Worm (Caenorhabditis elegans) whole organism, mixed stage, embryonic: ENCODE measurements around the gene mans-3.

ENCODE experiments used
- bed-3 ChIP-seq: fragments of 200-800 bp; sonication (Bioruptor generic); optimal IDR thresholded peaks from 3 replicates; lab custom pipeline; 2018; ENCODE audit warnings: mild to moderate bottlenecking, missing genetic modification characterization, moderate library complexity, missing compliant biosample characterization
- blmp-1 ChIP-seq: fragments of 150-350 bp; optimal IDR thresholded peaks from 2 replicates; lab custom pipeline; 2014; ENCODE audit warnings: missing biosample characterization, missing genetic modification characterization
- ceh-39 ChIP-seq: fragments of 150-350 bp; optimal IDR thresholded peaks from 2 replicates; lab custom pipeline; 2014; ENCODE audit warnings: missing biosample characterization, missing genetic modification characterization
- ceh-43 ChIP-seq: fragments of 200-800 bp; sonication (Bioruptor generic); optimal IDR thresholded peaks from 2 replicates; lab custom pipeline; 2018; ENCODE audit warnings: mild to moderate bottlenecking, missing genetic modification characterization, moderate library complexity, missing compliant biosample characterization
- ceh-83 ChIP-seq: fragments of 200-800 bp; sonication (Bioruptor generic); optimal IDR thresholded peaks from 2 replicates; lab custom pipeline; 2018; ENCODE audit warnings: mild to moderate bottlenecking, missing genetic modification characterization, missing compliant biosample characterization
- ces-1 ChIP-seq: fragments of 150-350 bp; optimal IDR thresholded peaks from 2 replicates; lab custom pipeline; 2014; ENCODE audit warnings: missing biosample characterization, missing genetic modification reagents, missing genetic modification characterization
- cnd-1 ChIP-seq: fragments of 200-800 bp; sonication (Bioruptor generic); optimal IDR thresholded peaks from 2 replicates; lab custom pipeline; 2018; ENCODE audit warnings: mild to moderate bottlenecking, missing genetic modification characterization, missing compliant biosample characterization
- drap-1 ChIP-seq: fragments of 200-800 bp; sonication (Bioruptor generic); optimal IDR thresholded peaks from 3 replicates; lab custom pipeline; 2018; ENCODE audit warnings: mild to moderate bottlenecking, missing genetic modification characterization, missing compliant biosample characterization
- elt-1 ChIP-seq: sonication (generic microtip); optimal IDR thresholded peaks from 2 replicates; lab custom pipeline; 2017; ENCODE audit warnings: missing genetic modification characterization, mild to moderate bottlenecking, missing compliant biosample characterization, antibody characterized with exemption, moderate library complexity, borderline replicate concordance; ENCODE audit not compliant: insufficient read depth
- elt-3 ChIP-seq: fragments of 150-350 bp; optimal IDR thresholded peaks from 2 replicates; lab custom pipeline; 2014; ENCODE audit warnings: missing biosample characterization, missing genetic modification characterization
- flh-1 ChIP-seq: fragments of 200-800 bp; sonication (Bioruptor generic); optimal IDR thresholded peaks from 2 replicates; lab custom pipeline; 2018; ENCODE audit warnings: mild to moderate bottlenecking, missing genetic modification characterization, moderate library complexity, missing compliant biosample characterization
- ham-2 ChIP-seq: fragments of 200-800 bp; sonication (Bioruptor generic); optimal IDR thresholded peaks from 2 replicates; lab custom pipeline; 2018; ENCODE audit warnings: mild to moderate bottlenecking, missing genetic modification characterization, missing compliant biosample characterization
- hlh-1 ChIP-seq: fragments of 150-350 bp; optimal IDR thresholded peaks from 2 replicates; lab custom pipeline; 2014; ENCODE audit warnings: missing biosample characterization, missing genetic modification reagents, missing genetic modification characterization
- lin-13 ChIP-seq: fragments of 150-350 bp; optimal IDR thresholded peaks from 2 replicates; lab custom pipeline; 2014; ENCODE audit warnings: missing biosample characterization, missing genetic modification characterization
- lin-32 ChIP-seq: fragments of 200-800 bp; sonication (Bioruptor generic); optimal IDR thresholded peaks from 2 replicates; lab custom pipeline; 2018; ENCODE audit warnings: mild to moderate bottlenecking, missing genetic modification characterization, missing compliant biosample characterization
- lsy-2 ChIP-seq: fragments of 150-350 bp; optimal IDR thresholded peaks from 2 replicates; lab custom pipeline; 2014; ENCODE audit warnings: missing biosample characterization, missing genetic modification characterization
- mab-5 ChIP-seq: fragments of 150-350 bp; optimal IDR thresholded peaks from 2 replicates; lab custom pipeline; 2014; ENCODE audit warnings: missing biosample characterization, missing genetic modification characterization
- mep-1 ChIP-seq: fragments of 150-350 bp; optimal IDR thresholded peaks from 2 replicates; lab custom pipeline; 2017; ENCODE audit warnings: missing biosample characterization, missing genetic modification reagents, missing genetic modification characterization, inconsistent platforms
- mls-2 ChIP-seq: sonication (generic microtip); optimal IDR thresholded peaks from 2 replicates; lab custom pipeline; 2016; ENCODE audit warnings: mild to moderate bottlenecking, missing genetic modification characterization, moderate library complexity, missing compliant biosample characterization
- nhr-12 ChIP-seq: fragments of 150-350 bp; optimal IDR thresholded peaks from 2 replicates; lab custom pipeline; 2014; ENCODE audit warnings: missing biosample characterization, missing genetic modification characterization
- nhr-28 ChIP-seq: fragments of 150-350 bp; optimal IDR thresholded peaks from 2 replicates; lab custom pipeline; 2014; ENCODE audit warnings: missing biosample characterization, missing genetic modification characterization
- nhr-76 ChIP-seq: sonication (generic microtip); optimal IDR thresholded peaks from 2 replicates; lab custom pipeline; 2017; ENCODE audit warnings: missing biosample characterization, missing genetic modification characterization
- pha-4 ChIP-seq: fragments of 150-350 bp; optimal IDR thresholded peaks from 2 replicates; lab custom pipeline; 2018; ENCODE audit warnings: missing biosample characterization, missing genetic modification reagents, missing genetic modification characterization
- sem-2 ChIP-seq: fragments of 200-800 bp; sonication (Bioruptor generic); optimal IDR thresholded peaks from 2 replicates; lab custom pipeline; 2018; ENCODE audit warnings: mild to moderate bottlenecking, missing genetic modification characterization, missing compliant biosample characterization
- snpc-4 ChIP-seq: fragments of 150-350 bp; optimal IDR thresholded peaks from 2 replicates; lab custom pipeline; 2014; ENCODE audit warnings: missing biosample characterization, missing genetic modification characterization
- sptf-1 ChIP-seq: sonication (generic microtip); optimal IDR thresholded peaks from 2 replicates; lab custom pipeline; 2017; ENCODE audit warnings: mild to moderate bottlenecking, missing genetic modification characterization, moderate library complexity, missing compliant biosample characterization
- tbx-8 ChIP-seq: fragments of 200-800 bp; sonication (Bioruptor generic); optimal IDR thresholded peaks from 2 replicates; lab custom pipeline; 2018; ENCODE audit warnings: mild to moderate bottlenecking, missing genetic modification characterization, moderate library complexity, missing compliant biosample characterization
- unc-39 ChIP-seq: fragments of 150-350 bp; optimal IDR thresholded peaks from 2 replicates; lab custom pipeline; 2014; ENCODE audit warnings: missing biosample characterization, missing genetic modification characterization
- unc-62 ChIP-seq: fragments of 150-350 bp; optimal IDR thresholded peaks from 2 replicates; lab custom pipeline; 2014; ENCODE audit warnings: missing biosample characterization, missing genetic modification reagents, missing genetic modification characterization
- zip-8 ChIP-seq: fragments of 150-350 bp; optimal IDR thresholded peaks from 2 replicates; lab custom pipeline; 2014; ENCODE audit warnings: missing biosample characterization, missing genetic modification characterization
- ztf-11 ChIP-seq: fragments of 150-350 bp; optimal IDR thresholded peaks from 2 replicates; lab custom pipeline; 2014; ENCODE audit warnings: missing biosample characterization, missing genetic modification characterization

Gene mans-3

ce11 chrX:5124288-5124687 lies 40.9 kb upstream of the mans-3 start:
- TF ChIP-seq lsy-2 (tag; lab: Kevin White, UChicago) (no peak), mls-2 (tag; lab: Kevin White, UChicago) (peak; percentile 18), cnd-1 (tag; lab: Kevin White, UChicago) (no peak), ces-1 (GFP tag; lab: Kevin White, UChicago) (peak; percentile 81)
- TF ChIP-seq, all 35 proteins: peak for 2

ce11 chrX:5129447-5129846 lies 35.7 kb upstream of the mans-3 start:
- TF ChIP-seq unc-62 (GFP tag; lab: Kevin White, UChicago) (peak; percentile 33), ces-1 (GFP tag; lab: Kevin White, UChicago) (peak; percentile 100), pha-4 (tag; lab: Kevin White, UChicago) (no peak)

- TF ChIP-seq sptf-1 (tag; lab: Kevin White, UChicago) (no peak), drap-1 (GFP tag; lab: Kevin White, UChicago) (no peak), ces-1 (GFP tag; lab: Kevin White, UChicago) (peak; percentile 91), flh-1 (GFP tag; lab: Kevin White, UChicago) (no peak), ceh-83 (GFP tag; lab: Kevin White, UChicago) (no peak), elt-3 (tag; lab: Kevin White, UChicago) (no peak)
Observed at ce11 chrX:5131760-5132159, 33.4 kb upstream of the mans-3 start.

ce11 chrX:5133980-5134379 lies 31.2 kb upstream of the mans-3 start, which contains the start of gene tbc-7:
TSS of gene tbc-7 (plus strand) at chrX:5134280.
- TF ChIP-seq mep-1 (tag; lab: Kevin White, UChicago) (no peak), sptf-1 (tag; lab: Kevin White, UChicago) (no peak), unc-39 (tag; lab: Kevin White, UChicago) (no peak), mls-2 (tag; lab: Kevin White, UChicago) (no peak), ceh-83 (GFP tag; lab: Kevin White, UChicago) (no peak), unc-62 (GFP tag; lab: Kevin White, UChicago) (no peak), ces-1 (GFP tag; lab: Kevin White, UChicago) (no peak), blmp-1 (no peak), ceh-39 (tag; lab: Kevin White, UChicago) (no peak)

ce11 chrX:5135548-5135947 lies 29.6 kb upstream of the mans-3 start:
- no peak for TF ChIP-seq ceh-83 (GFP tag; lab: Kevin White, UChicago)

ce11 chrX:5137716-5138470 lies 27.3 kb upstream of the mans-3 start:
- TF ChIP-seq lsy-2 (tag; lab: Kevin White, UChicago) (no peak), nhr-76 (tag; lab: Kevin White, UChicago) (no peak), ham-2 (GFP tag; lab: Kevin White, UChicago) (no peak), ceh-39 (tag; lab: Kevin White, UChicago) (no peak), mab-5 (tag; lab: Kevin White, UChicago) (no peak), zip-8 (tag; lab: Kevin White, UChicago) (no peak), unc-39 (tag; lab: Kevin White, UChicago) (no peak), unc-62 (GFP tag; lab: Kevin White, UChicago) (no peak), pha-4 (tag; lab: Kevin White, UChicago) (no peak), nhr-28 (tag; lab: Kevin White, UChicago) (no peak), blmp-1 (no peak), mls-2 (tag; lab: Kevin White, UChicago) (no peak), ceh-83 (GFP tag; lab: Kevin White, UChicago) (no peak), lin-32 (no peak), elt-1 (tag; lab: Kevin White, UChicago) (no peak), ceh-43 (GFP tag; lab: Kevin White, UChicago) (no peak), drap-1 (GFP tag; lab: Kevin White, UChicago) (no peak), bed-3 (GFP tag; lab: Kevin White, UChicago) (no peak), ces-1 (GFP tag; lab: Kevin White, UChicago) (no peak)

- TF ChIP-seq unc-62 (GFP tag; lab: Kevin White, UChicago) (no peak), zip-8 (tag; lab: Kevin White, UChicago) (no peak), mls-2 (tag; lab: Kevin White, UChicago) (peak; percentile 82), cnd-1 (tag; lab: Kevin White, UChicago) (peak; percentile 75), nhr-76 (tag; lab: Kevin White, UChicago) (no peak), nhr-12 (tag; lab: Kevin White, UChicago) (no peak), drap-1 (GFP tag; lab: Kevin White, UChicago) (peak; percentile 73), ham-2 (GFP tag; lab: Kevin White, UChicago) (peak; percentile 42), ztf-11 (tag; lab: Kevin White, UChicago) (no peak), blmp-1 (no peak), elt-1 (tag; lab: Kevin White, UChicago) (no peak), hlh-1 (tag; lab: Kevin White, UChicago) (peak; percentile 34), ces-1 (GFP tag; lab: Kevin White, UChicago) (peak; percentile 73), tbx-8 (GFP tag; lab: Kevin White, UChicago) (no peak), lsy-2 (tag; lab: Kevin White, UChicago) (no peak), lin-13 (tag; lab: Kevin White, UChicago) (no peak), snpc-4 (no peak), mep-1 (tag; lab: Kevin White, UChicago) (no peak), sptf-1 (tag; lab: Kevin White, UChicago) (peak; percentile 69), ceh-83 (GFP tag; lab: Kevin White, UChicago) (no peak), sem-2 (GFP tag; lab: Kevin White, UChicago) (no peak), bed-3 (GFP tag; lab: Kevin White, UChicago) (peak; percentile 11), mab-5 (tag; lab: Kevin White, UChicago) (no peak)
Observed at ce11 chrX:5140177-5140576, 25.0 kb upstream of the mans-3 start.
